Fruit fly (Drosophila melanogaster): ENCODE data around the gene CCKLR-17D3.
A peak's percentile ranks its signal among the peaks of the same experiment; 100 is the strongest.

CCKLR-17D3 gene

dm6 chrX:18783417-18784123, 9.7 kb upstream of the CCKLR-17D3 start, which contains the start of gene CG18259 (continued):
- TF ChIP-seq stwl (tag; optimal IDR thresholded peaks at IDR 0.05) (peak; percentile 52), CG9932 (GFP tag; IDR thresholded peaks at IDR 0.05) (peak; percentile 43), Eip74EF (GFP tag; optimal IDR thresholded peaks at IDR 0.05) (peak in 1 of 2 experiments; percentile 18), sisA (GFP tag; IDR thresholded peaks at IDR 0.05) (no peak), Pdp1 (GFP tag; optimal IDR thresholded peaks at IDR 0.05) (peak in 1 of 2 experiments; percentile 46), tx (GFP tag; optimal IDR thresholded peaks at IDR 0.05) (no peak), CG31388 (GFP tag; optimal IDR thresholded peaks at IDR 0.05) (no peak), da (GFP tag; optimal IDR thresholded peaks at IDR 0.05) (no peak), salm (tag; optimal IDR thresholded peaks at IDR 0.05) (no peak), CG11093 (GFP tag; IDR thresholded peaks at IDR 0.05) (no peak), CG9609 (GFP tag; optimal IDR thresholded peaks at IDR 0.05) (no peak), CG5180 (GFP tag; optimal IDR thresholded peaks at IDR 0.05) (no peak), CG10565 (GFP tag; optimal IDR thresholded peaks at IDR 0.05) (no peak), klu (GFP tag; IDR thresholded peaks at IDR 0.05) (no peak), CG6254 (GFP tag; optimal IDR thresholded peaks at IDR 0.05) (no peak), Bdp1 (GFP tag; optimal IDR thresholded peaks at IDR 0.05) (no peak), CG4360 (GFP tag; IDR thresholded peaks at IDR 0.05) (peak; percentile 82), HLHmδ (GFP tag; optimal IDR thresholded peaks at IDR 0.05) (no peak), slou (GFP tag; optimal IDR thresholded peaks at IDR 0.05) (no peak), Dad (GFP tag; optimal IDR thresholded peaks at IDR 0.05) (no peak), CG8290 (GFP tag; optimal IDR thresholded peaks at IDR 0.05) (no peak), CG8290 (tag; optimal IDR thresholded peaks at IDR 0.05) (no peak), Deaf1 (tag; optimal IDR thresholded peaks at IDR 0.05) (no peak), Gsc (GFP tag; IDR thresholded peaks at IDR 0.05) (no peak), Hr39 (optimal IDR thresholded peaks at IDR 0.05) (no peak), CG43689 (GFP tag; IDR thresholded peaks at IDR 0.05) (no peak), Sin3A (optimal IDR thresholded peaks at IDR 0.05) (peak; percentile 83), Nf-YB (GFP tag; optimal IDR thresholded peaks at IDR 0.05) (no peak), CG4617 (GFP tag; optimal IDR thresholded peaks at IDR 0.05; ENCODE audit: borderline replicate concordance) (peak; percentile 52), CG2202 (tag; optimal IDR thresholded peaks at IDR 0.05) (no peak), CG6175 (GFP tag; IDR thresholded peaks at IDR 0.05) (no peak), Oaz (GFP tag; IDR thresholded peaks at IDR 0.05) (no peak), Myb (GFP tag; optimal IDR thresholded peaks at IDR 0.05) (no peak), CG2889 (GFP tag; IDR thresholded peaks at IDR 0.05) (no peak), D (optimal IDR thresholded peaks at IDR 0.05) (no peak), D (GFP tag; optimal IDR thresholded peaks at IDR 0.05) (no peak), sd (tag; optimal IDR thresholded peaks at IDR 0.05) (no peak), gfzf (GFP tag; optimal IDR thresholded peaks at IDR 0.05) (peak; percentile 80), mirr (GFP tag; optimal IDR thresholded peaks at IDR 0.05) (no peak), CG7786 (GFP tag; optimal IDR thresholded peaks at IDR 0.05) (no peak), CG17829 (tag; optimal IDR thresholded peaks at IDR 0.05) (peak; percentile 17), gt (GFP tag; IDR thresholded peaks at IDR 0.05) (no peak), CG12299 (tag; optimal IDR thresholded peaks at IDR 0.05) (no peak), her (GFP tag; optimal IDR thresholded peaks at IDR 0.05) (no peak), CG14860 (GFP tag; IDR thresholded peaks at IDR 0.05; ENCODE audit: partially characterized antibody) (peak; percentile 77; the same call in 2 of the 3 replicates), bcd (GFP tag; optimal IDR thresholded peaks at IDR 0.05) (peak; percentile 4), BtbVII (GFP tag; optimal IDR thresholded peaks at IDR 0.05) (no peak), CG2712 (tag; optimal IDR thresholded peaks at IDR 0.05) (peak; percentile 28), btn (GFP tag; optimal IDR thresholded peaks at IDR 0.05) (no peak), CG4820 (GFP tag; optimal IDR thresholded peaks at IDR 0.05) (no peak), CG2199 (GFP tag; IDR thresholded peaks at IDR 0.05) (no peak), Oli (tag; optimal IDR thresholded peaks at IDR 0.05) (no peak)

All from whole organism, embryonic.